Fruit fly (Drosophila melanogaster) Kc167 (cell line): Measurements from ENCODE around the gene ifc.

Source experiments
- Sin3A ChIP-seq: fragments of >200 bp; optimal IDR thresholded peaks from 2 replicates; lab custom pipeline; 2018; ENCODE audit warnings: missing external identifiers
- h ChIP-seq: fragments of >200 bp; optimal IDR thresholded peaks from 3 replicates; lab custom pipeline; 2018; ENCODE audit warnings: missing external identifiers
- insv ChIP-seq: fragments of >200 bp; optimal IDR thresholded peaks from 3 replicates; lab custom pipeline; 2018; ENCODE audit warnings: missing external identifiers
- psq ChIP-seq: fragments of >200 bp; optimal IDR thresholded peaks from 2 replicates; lab custom pipeline; 2017; ENCODE audit warnings: missing external identifiers
- ttk ChIP-seq: sonication (Bioruptor generic); optimal IDR thresholded peaks from 2 replicates; lab custom pipeline; 2017; ENCODE audit warnings: missing external identifiers

dm6 chr2L:5983236-5983635 is 2.9 kb upstream of the ifc start:
- TF ChIP-seq h (no peak), psq (no peak), ttk (lab: Kevin White, UChicago) (no peak), insv (no peak), Sin3A (lab: Kevin White, UChicago) (no peak)
